Worm (Caenorhabditis elegans): Measurements from ENCODE around the gene C14C11.7.

DNA sequence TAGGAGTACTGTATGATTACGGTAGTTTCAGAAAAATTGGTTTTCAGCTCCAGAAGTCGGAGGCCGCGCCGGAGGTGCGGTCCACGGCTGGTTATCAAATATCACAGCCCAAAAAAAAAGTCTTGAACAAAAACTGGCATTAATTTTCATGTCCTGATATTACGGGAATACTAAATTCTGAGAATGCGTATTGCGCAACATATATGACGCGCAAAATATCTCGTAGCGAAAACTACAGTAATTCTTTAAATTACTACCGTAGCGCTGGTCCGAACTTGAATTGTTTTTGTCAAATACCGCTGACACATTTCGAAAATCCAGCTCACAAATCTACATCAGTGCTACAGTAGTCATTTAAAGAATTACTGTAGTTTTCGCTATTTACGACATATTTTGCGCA lies 3.1 kb upstream of the C14C11.7 start:
- TF ChIP-seq lsy-2 (tag; optimal IDR thresholded peaks at IDR 0.05) (no peak), R02D3.7 (tag; optimal IDR thresholded peaks at IDR 0.05) (no peak), lin-39 (tag; optimal IDR thresholded peaks at IDR 0.05) (no peak), blmp-1 (tag; optimal IDR thresholded peaks at IDR 0.05; ENCODE audit: insufficient read depth) (no peak), nhr-237 (tag; optimal IDR thresholded peaks at IDR 0.05) (no peak), unc-62 (GFP tag; optimal IDR thresholded peaks at IDR 0.05) (no peak), crh-2 (tag; optimal IDR thresholded peaks at IDR 0.05) (no peak), elt-3 (tag; optimal IDR thresholded peaks at IDR 0.05) (no peak), snpc-4 (tag; optimal IDR thresholded peaks at IDR 0.05) (no peak)

All from whole organism, L2 larva.